Worm (Caenorhabditis elegans) whole organism, L4 larva: Measurements from ENCODE around the gene ZK1127.13.
"Not testable (repeated sequence)": the region's sequence is repeated elsewhere in the genome, so short reads cannot be mapped to it uniquely, and the experiment has no call there.

Source experiments
- D1046.2 ChIP-seq: fragments of 200-800 bp; sonication (Bioruptor generic); IDR thresholded peaks from 2 replicates; pipeline ENCODE4 v1.3.6; 2022; ENCODE audit warnings: missing genetic modification characterization, missing compliant biosample characterization
- F26F4.8 ChIP-seq: fragments of 200-800 bp; sonication (Bioruptor generic); conservative IDR thresholded peaks from 2 replicates; pipeline ENCODE4 v1.3.6; 2022; ENCODE audit warnings: missing genetic modification characterization, missing compliant biosample characterization
- F44E2.7 ChIP-seq: fragments of 200-800 bp; sonication (Bioruptor generic); IDR thresholded peaks from 2 replicates; pipeline ENCODE4 v2.1.2; 2022; ENCODE audit warnings: missing genetic modification characterization, missing compliant biosample characterization
- T26A8.4 ChIP-seq: fragments of 200-800 bp; sonication (Bioruptor generic); IDR thresholded peaks from 2 replicates; pipeline ENCODE4 v1.3.6; 2022; ENCODE audit warnings: missing genetic modification characterization, missing compliant biosample characterization
- Y105C5A.15 ChIP-seq: fragments of 200-800 bp; sonication (Bioruptor generic); IDR thresholded peaks from 2 replicates; pipeline ENCODE4 v1.3.6; 2022; ENCODE audit warnings: missing genetic modification characterization, missing compliant biosample characterization
- Y48G9A.11 ChIP-seq: fragments of 200-800 bp; sonication (Bioruptor generic); IDR thresholded peaks from 2 replicates; pipeline ENCODE4 v1.3.6; 2022; ENCODE audit warnings: missing genetic modification reagents, missing genetic modification characterization, missing compliant biosample characterization
- Y75B8A.6 ChIP-seq: fragments of 200-800 bp; sonication (Bioruptor generic); IDR thresholded peaks from 2 replicates; pipeline ENCODE4 v1.3.6; 2022; ENCODE audit warnings: missing genetic modification reagents, missing genetic modification characterization, missing compliant biosample characterization
- arid-1 ChIP-seq: fragments of 200-800 bp; sonication (Bioruptor generic); conservative IDR thresholded peaks from 2 replicates; pipeline ENCODE4 v1.3.6; 2022; ENCODE audit warnings: missing genetic modification reagents, missing genetic modification characterization, missing compliant biosample characterization
- ceh-20 ChIP-seq: fragments of 200-800 bp; sonication (Bioruptor generic); IDR thresholded peaks from 2 replicates; pipeline ENCODE4 v1.3.6; 2022; ENCODE audit warnings: missing genetic modification reagents, missing genetic modification characterization, missing compliant biosample characterization
- ctbp-1 ChIP-seq: fragments of 200-800 bp; sonication (Bioruptor generic); IDR thresholded peaks from 2 replicates; pipeline ENCODE4 v1.3.6; 2022; ENCODE audit warnings: missing genetic modification reagents, missing genetic modification characterization, missing compliant biosample characterization
- daf-12 ChIP-seq: fragments of 150-350 bp; optimal IDR thresholded peaks from 2 replicates; lab custom pipeline; 2014; ENCODE audit warnings: missing biosample characterization, missing genetic modification reagents, missing genetic modification characterization
- daf-8 ChIP-seq: fragments of 200-800 bp; sonication (Bioruptor generic); IDR thresholded peaks from 2 replicates; pipeline ENCODE4 v1.3.6; 2022; ENCODE audit warnings: missing genetic modification characterization, missing compliant biosample characterization
- dmd-6 ChIP-seq: fragments of 200-800 bp; sonication (Bioruptor generic); IDR thresholded peaks from 2 replicates; pipeline ENCODE4 v1.3.6; 2022; ENCODE audit warnings: missing genetic modification reagents, missing genetic modification characterization, missing compliant biosample characterization
- dmd-8 ChIP-seq: fragments of 200-800 bp; sonication (Bioruptor generic); IDR thresholded peaks from 2 replicates; pipeline ENCODE4 v1.3.6; 2022; ENCODE audit warnings: missing genetic modification characterization, missing compliant biosample characterization
- egl-43 ChIP-seq: fragments of 200-800 bp; sonication (Bioruptor generic); IDR thresholded peaks from 2 replicates; pipeline ENCODE4 v1.3.6; 2022; ENCODE audit warnings: missing genetic modification reagents, missing genetic modification characterization, missing compliant biosample characterization
- hmg-1.1 ChIP-seq: fragments of 200-800 bp; sonication (Bioruptor generic); IDR thresholded peaks from 2 replicates; pipeline ENCODE4 v1.3.6; 2022; ENCODE audit warnings: missing genetic modification reagents, missing genetic modification characterization, missing compliant biosample characterization
- lim-7 ChIP-seq: fragments of 200-800 bp; sonication (Bioruptor generic); IDR thresholded peaks from 2 replicates; pipeline ENCODE4 v1.3.6; 2022; ENCODE audit warnings: missing genetic modification characterization, missing compliant biosample characterization
- lin-1 ChIP-seq: fragments of 200-800 bp; sonication (Bioruptor generic); IDR thresholded peaks from 2 replicates; pipeline ENCODE4 v1.3.6; 2022; ENCODE audit warnings: missing genetic modification reagents, missing genetic modification characterization, missing compliant biosample characterization
- lin-29 ChIP-seq: fragments of 200-800 bp; sonication (Bioruptor generic); IDR thresholded peaks from 2 replicates; pipeline ENCODE4 v1.3.6; 2022; ENCODE audit warnings: missing genetic modification reagents, missing genetic modification characterization, missing compliant biosample characterization
- lin-38 ChIP-seq: fragments of 200-800 bp; sonication (Bioruptor generic); IDR thresholded peaks from 2 replicates; pipeline ENCODE4 v1.3.6; 2022; ENCODE audit warnings: missing genetic modification reagents, missing genetic modification characterization, missing compliant biosample characterization
- madf-5 ChIP-seq, 2 experiments: fragments of 200-800 bp; sonication (Bioruptor generic); IDR thresholded peaks; 2 replicates each; pipeline ENCODE4 v1.3.6; 2022; ENCODE audit warnings: missing compliant biosample characterization in 2 of 2, missing genetic modification characterization in 2 of 2
- mdt-29 ChIP-seq: fragments of 200-800 bp; sonication (Bioruptor generic); IDR thresholded peaks from 2 replicates; pipeline ENCODE4 v1.3.6; 2022; ENCODE audit warnings: missing genetic modification reagents, missing genetic modification characterization, missing compliant biosample characterization
- mes-2 ChIP-seq: sonication (generic microtip); optimal IDR thresholded peaks from 2 replicates; lab custom pipeline; 2016; ENCODE audit warnings: missing genotype, mild to moderate bottlenecking, missing genetic modification characterization, missing compliant biosample characterization; ENCODE audit not compliant: poor library complexity, severe bottlenecking
- mxl-3 ChIP-seq: fragments of 200-800 bp; sonication (Bioruptor generic); optimal IDR thresholded peaks from 2 replicates; lab custom pipeline; 2018; ENCODE audit warnings: mild to moderate bottlenecking, missing genetic modification characterization, missing compliant biosample characterization
- nhr-41 ChIP-seq: fragments of 200-800 bp; sonication (Bioruptor generic); IDR thresholded peaks from 2 replicates; pipeline ENCODE4 v1.3.6; 2022; ENCODE audit warnings: missing genetic modification reagents, missing genetic modification characterization, missing compliant biosample characterization
- nhr-42 ChIP-seq: fragments of 200-800 bp; sonication (Bioruptor generic); IDR thresholded peaks from 2 replicates; pipeline ENCODE4 v1.3.6; 2022; ENCODE audit warnings: missing genetic modification characterization, missing compliant biosample characterization
- pha-4 ChIP-seq, 2 experiments: fragments of 150-350 bp in 1 of 2; fragments of 200-800 bp in 1 of 2; sonication (Bioruptor generic) in 1 of 2; IDR thresholded peaks in 1 of 2; optimal IDR thresholded peaks in 1 of 2; 2 replicates each; pipeline versions ENCODE4 v1.3.6 to Lab custom; 2014 to 2022; ENCODE audit warnings: missing genetic modification characterization in 2 of 2, missing genetic modification reagents in 2 of 2, missing biosample characterization in 1 of 2, missing compliant biosample characterization in 1 of 2
- php-3 ChIP-seq: fragments of 200-800 bp; sonication (Bioruptor generic); IDR thresholded peaks from 2 replicates; pipeline ENCODE4 v1.3.6; 2022; ENCODE audit warnings: missing genetic modification reagents, missing genetic modification characterization, missing compliant biosample characterization
- saeg-2 ChIP-seq: fragments of 200-800 bp; sonication (Bioruptor generic); IDR thresholded peaks from 2 replicates; pipeline ENCODE4 v1.3.6; 2022; ENCODE audit warnings: missing genetic modification reagents, missing genetic modification characterization, missing compliant biosample characterization
- set-16 ChIP-seq: fragments of 200-800 bp; sonication (Bioruptor generic); IDR thresholded peaks from 2 replicates; pipeline ENCODE4 v1.3.6; 2022; ENCODE audit warnings: missing genetic modification reagents, missing genetic modification characterization, missing compliant biosample characterization
- snpc-1.2 ChIP-seq: fragments of 200-800 bp; sonication (Bioruptor generic); IDR thresholded peaks from 2 replicates; pipeline ENCODE4 v1.3.6; 2022; ENCODE audit warnings: missing genetic modification reagents, missing genetic modification characterization, missing compliant biosample characterization
- tra-1 ChIP-seq: fragments of 200-800 bp; sonication (Bioruptor generic); IDR thresholded peaks from 2 replicates; pipeline ENCODE4 v1.3.6; 2022; ENCODE audit warnings: missing genetic modification reagents, missing genetic modification characterization, missing compliant biosample characterization
- unc-62 ChIP-seq, 3 experiments: fragments of 150-350 bp in 1 of 3; sonication (generic microtip); optimal IDR thresholded peaks in 2 of 3; peaks in 1 of 3; 1 replicate in 1 of 3; 2 replicates in 2 of 3; lab custom pipeline; 2014 to 2017; ENCODE audit warnings: missing biosample characterization in 3 of 3, missing genetic modification characterization in 3 of 3, missing genetic modification reagents in 3 of 3, missing genotype in 1 of 3
- vab-7 ChIP-seq: fragments of 200-800 bp; sonication (Bioruptor generic); IDR thresholded peaks from 2 replicates; pipeline ENCODE4 v1.3.6; 2022; ENCODE audit warnings: missing genetic modification reagents, missing genetic modification characterization, missing compliant biosample characterization
- zfp-3 ChIP-seq: fragments of 200-800 bp; sonication (Bioruptor generic); conservative IDR thresholded peaks from 2 replicates; pipeline ENCODE4 v1.3.6; 2022; ENCODE audit warnings: missing genetic modification reagents, missing genetic modification characterization, missing compliant biosample characterization

The ZK1127.13 gene

DNA sequence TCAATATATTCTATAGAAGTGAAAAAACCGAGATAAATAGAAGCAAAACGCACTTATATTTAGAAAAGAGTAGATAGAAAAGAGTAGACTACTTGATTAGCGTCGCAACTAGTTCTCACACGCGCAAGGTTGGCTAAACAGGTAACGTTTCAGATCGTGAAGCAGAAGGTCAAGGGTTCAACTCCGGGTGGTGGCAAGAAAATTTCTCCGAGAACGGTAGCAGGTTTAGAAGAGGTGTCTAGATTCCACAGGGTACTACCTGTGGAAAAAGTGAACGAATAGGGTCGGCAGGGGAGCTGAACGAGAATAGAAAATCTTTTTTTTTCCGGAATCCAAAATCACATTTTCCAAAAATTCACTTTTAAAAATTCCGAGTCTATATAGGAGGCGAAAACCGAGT, 11.0 kb upstream of the ZK1127.13 start:
- TF ChIP-seq dmd-6 (peak; percentile 29; the same call in 1 of the 2 replicates), lim-7 (peak; percentile 79), lin-29 (GFP tag; lab: Robert Waterston, UW) (0 out of 2 replicates have a peak, but pooled peaks have one; percentile 30), zfp-3 (GFP tag; lab: Robert Waterston, UW) (peak; percentile 46; the same call in 1 of the 2 replicates), hmg-1.1 (GFP tag; lab: Robert Waterston, UW) (peak; percentile 48; the same call in 1 of the 2 replicates), set-16 (GFP tag; lab: Robert Waterston, UW) (0 out of 2 replicates have a peak, but pooled peaks have one; percentile 13), nhr-41 (GFP tag; lab: Robert Waterston, UW) (peak; percentile 60; the same call in 1 of the 2 replicates), ceh-20 (peak; percentile 24; the same call in 1 of the 2 replicates), daf-8 (GFP tag; lab: Robert Waterston, UW) (0 out of 2 replicates have a peak, but pooled peaks have one; percentile 61), nhr-42 (GFP tag; lab: Robert Waterston, UW) (peak; percentile 58; the same call in 1 of the 2 replicates), lin-1 (GFP tag; lab: Robert Waterston, UW) (peak; percentile 58; the same call in 1 of the 2 replicates), snpc-1.2 (GFP tag; lab: Robert Waterston, UW) (peak; percentile 78), T26A8.4 (GFP tag; lab: Robert Waterston, UW) (peak; percentile 73), dmd-8 (peak; percentile 96), madf-5 (GFP tag; IDR thresholded peaks at IDR 0.05; lab: Robert Waterston, UW) (peak; percentile 38 to 92; a peak in 3 of 4 replicates), egl-43 (GFP tag; lab: Robert Waterston, UW) (peak; percentile 90), arid-1 (GFP tag; lab: Robert Waterston, UW) (peak; percentile 75), mes-2 (tag; lab: Kevin White, UChicago) (peak; percentile 3), ctbp-1 (GFP tag; lab: Robert Waterston, UW) (peak; percentile 73), Y75B8A.6 (0 out of 2 replicates have a peak, but pooled peaks have one; percentile 15), mdt-29 (GFP tag; lab: Robert Waterston, UW) (peak; percentile 70), F26F4.8 (GFP tag; lab: Robert Waterston, UW) (peak; percentile 95), php-3 (GFP tag; lab: Robert Waterston, UW) (peak; percentile 52; the same call in 1 of the 2 replicates), tra-1 (GFP tag; lab: Robert Waterston, UW) (peak; percentile 80), Y48G9A.11 (GFP tag; lab: Robert Waterston, UW) (peak; percentile 81), saeg-2 (GFP tag; lab: Robert Waterston, UW) (0 out of 2 replicates have a peak, but pooled peaks have one; percentile 15), pha-4 (GFP tag; IDR thresholded peaks at IDR 0.05; lab: Robert Waterston, UW) (peak; percentile 87), Y105C5A.15 (peak; percentile 81), lin-38 (GFP tag; lab: Robert Waterston, UW) (peak; percentile 82), D1046.2 (peak; percentile 74; the same call in 1 of the 2 replicates), F44E2.7 (GFP tag; lab: Robert Waterston, UW) (peak; percentile 91; the same call in 1 of the 2 replicates), vab-7 (GFP tag; lab: Robert Waterston, UW) (peak; percentile 69)
- not testable (repeated sequence) for TF ChIP-seq pha-4 (tag; optimal IDR thresholded peaks at IDR 0.05; lab: Kevin White, UChicago)

ce11 chrII:7049470-7049869, 3.6 kb upstream of the ZK1127.13 start:
- TF ChIP-seq mxl-3 (GFP tag; lab: Kevin White, UChicago) (no peak), lim-7 (0 out of 2 replicates have a peak, but pooled peaks have one; percentile 10), set-16 (GFP tag; lab: Robert Waterston, UW) (peak; percentile 78), lin-38 (GFP tag; lab: Robert Waterston, UW) (peak; percentile 35; the same call in 1 of the 2 replicates), unc-62 (GFP tag; optimal IDR thresholded peaks at IDR 0.05 in 1 of 2; lab: Kevin White, UChicago) (peak in 1 of 2 experiments; percentile 19), unc-62 (tag; optimal IDR thresholded peaks at IDR 0.05; lab: Kevin White, UChicago) (no peak), daf-12 (tag; lab: Kevin White, UChicago) (no peak), egl-43 (GFP tag; lab: Robert Waterston, UW) (peak; percentile 72)
